Worm (Caenorhabditis elegans): ENCODE results near the gene nac-1.

Gene nac-1

DNA sequence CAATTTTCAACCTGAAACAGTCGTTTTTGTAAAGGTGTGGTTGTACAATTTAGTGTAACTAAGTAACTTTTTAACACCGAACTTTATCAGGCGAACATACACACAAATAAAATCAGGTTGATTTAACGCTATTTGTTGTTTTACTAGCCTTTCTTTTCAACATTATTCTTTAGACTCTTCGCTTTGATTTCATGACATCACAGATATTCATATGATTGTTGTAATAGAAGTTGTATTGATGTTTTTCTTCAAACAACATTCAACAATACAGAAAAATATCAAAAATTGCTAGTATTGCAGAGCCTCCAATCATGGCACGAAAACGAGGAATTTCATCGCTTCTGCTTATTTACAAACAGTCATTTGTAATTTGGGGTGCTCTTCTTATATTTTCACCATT, at the start of gene nac-1:
Gene nac-1 (plus strand): TSS at position 301 of the 400 bp plus-strand sequence.
- TF ChIP-seq ceh-19 (GFP tag; optimal IDR thresholded peaks at IDR 0.05): no peak
- no peak for TF ChIP-seq eyg-1 (tag; optimal IDR thresholded peaks at IDR 0.05)
- TF ChIP-seq ama-1 (optimal IDR thresholded peaks at IDR 0.05): no peak
- TF ChIP-seq ceh-2 (tag; optimal IDR thresholded peaks at IDR 0.05): no peak
- TF ChIP-seq C08G9.2 (tag; optimal IDR thresholded peaks at IDR 0.05): no peak

DNA sequence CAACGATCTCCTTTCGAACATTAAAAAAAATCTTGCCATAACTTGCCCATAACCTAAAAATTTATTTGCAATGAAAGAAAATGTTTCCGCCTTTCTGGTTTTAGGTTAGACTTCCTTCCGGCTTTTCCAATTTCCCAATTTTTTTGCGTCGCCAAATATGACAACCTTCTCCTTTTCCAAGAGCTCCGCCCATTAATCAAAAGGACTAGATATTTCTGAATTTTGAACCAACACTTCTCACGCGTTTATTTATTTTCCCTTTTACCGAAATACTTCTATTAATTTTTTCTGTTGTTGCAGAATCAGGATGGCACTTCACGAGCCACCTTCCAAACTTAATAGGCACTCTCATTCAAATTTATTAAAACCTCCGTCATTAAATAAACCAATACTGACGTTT, 49.3 kb upstream of the nac-1 start, which contains the start of gene egrh-1:
Gene egrh-1 (plus strand): TSS at position 301 of the 400 bp plus-strand sequence.
- no peak for TF ChIP-seq nhr-232 (tag; optimal IDR thresholded peaks at IDR 0.05)
- TF ChIP-seq ets-4 (tag; optimal IDR thresholded peaks at IDR 0.05): no peak
- TF ChIP-seq pag-3 (tag; optimal IDR thresholded peaks at IDR 0.05; ENCODE audit: borderline replicate concordance): no peak
- no peak for TF ChIP-seq gmeb-2 (tag; optimal IDR thresholded peaks at IDR 0.05)
- TF ChIP-seq odd-2 (tag; optimal IDR thresholded peaks at IDR 0.05): no peak
- no peak for TF ChIP-seq ceh-24 (tag; optimal IDR thresholded peaks at IDR 0.05)
- TF ChIP-seq sox-2 (GFP tag; IDR thresholded peaks at IDR 0.05): no peak
- TF ChIP-seq C38D4.7 (GFP tag; optimal IDR thresholded peaks at IDR 0.05): no peak
- TF ChIP-seq pat-9 (tag; optimal IDR thresholded peaks at IDR 0.05): no peak
- TF ChIP-seq pqm-1 (tag; optimal IDR thresholded peaks at IDR 0.05): no peak
- no peak for TF ChIP-seq ztf-16 (tag; optimal IDR thresholded peaks at IDR 0.05)
- TF ChIP-seq tbx-7 (tag; optimal IDR thresholded peaks at IDR 0.05): no peak
- no peak for TF ChIP-seq nhr-11 (tag; optimal IDR thresholded peaks at IDR 0.05)
- no peak for TF ChIP-seq hlh-30 (tag; optimal IDR thresholded peaks at IDR 0.05; ENCODE audit: insufficient read depth)
- no peak for TF ChIP-seq dmd-4 (tag; optimal IDR thresholded peaks at IDR 0.05; ENCODE audit: borderline replicate concordance)
- TF ChIP-seq sdc-2 (tag; optimal IDR thresholded peaks at IDR 0.05): no peak
- no peak for TF ChIP-seq unc-3 (GFP tag; conservative IDR thresholded peaks at IDR 0.05)
- no peak for TF ChIP-seq unc-3 (tag; optimal IDR thresholded peaks at IDR 0.05)
- no peak for TF ChIP-seq K09A11.1 (tag; optimal IDR thresholded peaks at IDR 0.05; ENCODE audit: insufficient read depth)
- no peak for TF ChIP-seq ceh-22 (tag; optimal IDR thresholded peaks at IDR 0.05)

DNA sequence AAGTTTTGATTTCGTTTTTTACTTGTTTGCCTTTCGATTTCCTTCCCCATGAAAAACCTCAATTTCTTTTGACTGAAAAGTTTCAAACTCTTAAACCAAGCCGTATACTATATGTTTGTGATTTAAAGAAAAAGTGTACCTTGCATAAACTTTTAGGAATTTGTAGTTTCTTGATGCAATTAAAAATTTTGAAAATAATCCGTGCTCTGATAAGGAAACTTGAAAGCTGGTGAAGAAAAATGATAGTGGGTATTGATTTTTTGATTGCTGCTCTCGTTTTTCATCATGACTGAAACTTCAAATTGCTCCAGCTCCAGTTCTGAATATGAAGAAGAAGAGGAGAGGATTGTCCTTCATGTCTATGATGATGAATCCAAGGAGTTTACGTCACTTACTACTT, 45.9 kb upstream of the nac-1 start, which contains the start of gene acd-3:
Gene acd-3 (plus strand): TSS at position 222 of the 400 bp plus-strand sequence.
- no peak for TF ChIP-seq pqm-1 (tag; optimal IDR thresholded peaks at IDR 0.05)
- no peak for TF ChIP-seq C38D4.7 (GFP tag; optimal IDR thresholded peaks at IDR 0.05)
- TF ChIP-seq Y22D7AL.16 (tag; optimal IDR thresholded peaks at IDR 0.05): no peak
- no peak for TF ChIP-seq pha-4 (tag; optimal IDR thresholded peaks at IDR 0.05)
- no peak for TF ChIP-seq ceh-2 (tag; optimal IDR thresholded peaks at IDR 0.05)

DNA sequence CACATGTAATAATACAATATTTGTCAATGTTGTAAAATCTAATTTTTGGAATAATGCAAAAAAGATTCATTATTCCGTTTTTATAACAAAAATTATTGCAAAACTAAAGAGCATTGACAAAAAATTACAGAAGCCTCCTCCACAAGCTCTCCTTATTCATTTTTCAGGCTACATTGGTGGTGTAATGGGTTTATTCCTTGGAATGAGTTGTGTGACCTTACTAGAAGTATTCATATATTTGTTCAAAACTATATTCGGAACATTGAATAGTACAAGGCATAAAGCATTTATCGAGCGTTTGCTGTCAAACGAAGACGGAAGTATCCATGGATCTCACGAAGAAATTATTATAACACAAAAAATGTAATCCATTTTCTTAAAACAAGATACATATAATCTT, 43.0 kb upstream of the nac-1 start:
- TF ChIP-seq eyg-1 (tag; optimal IDR thresholded peaks at IDR 0.05) (no peak), ref-2 (tag; optimal IDR thresholded peaks at IDR 0.05) (no peak), ztf-16 (tag; optimal IDR thresholded peaks at IDR 0.05) (no peak), ama-1 (optimal IDR thresholded peaks at IDR 0.05) (no peak), elt-4 (tag; optimal IDR thresholded peaks at IDR 0.05) (no peak)

DNA sequence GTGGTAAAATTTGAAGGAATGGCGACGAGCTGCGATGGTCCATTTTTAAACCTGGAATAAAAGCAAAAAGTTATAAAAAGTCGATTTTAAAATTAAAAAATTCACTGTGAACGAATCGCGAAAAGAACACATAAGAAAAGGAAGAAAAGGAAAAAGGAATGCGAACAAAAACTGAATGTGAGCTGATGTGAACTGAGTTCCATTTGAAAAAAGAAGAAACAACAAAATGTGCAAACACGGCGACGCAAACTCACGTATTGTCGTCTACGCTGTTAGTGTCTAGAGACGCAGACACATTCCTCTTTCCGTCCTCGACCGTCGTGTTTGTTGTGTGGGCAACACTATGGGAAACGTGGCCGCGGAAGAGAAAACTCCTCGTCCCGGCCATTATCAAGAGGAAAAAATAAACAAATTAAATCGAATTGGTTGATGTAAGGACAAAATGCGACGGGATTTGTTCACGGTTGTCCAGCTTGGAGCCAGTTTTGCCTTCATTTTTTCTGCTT, 41.2 kb upstream of the nac-1 start, which contains the start of the genes C27C12.1 and C27C12.4:
Gene C27C12.1 (minus strand): TSS at position 51 of the 506 bp plus-strand sequence.
Gene C27C12.4 (plus strand): TSS at position 375 of the 506 bp plus-strand sequence.
- TF ChIP-seq pat-9 (tag; optimal IDR thresholded peaks at IDR 0.05) (no peak), pax-1 (tag; optimal IDR thresholded peaks at IDR 0.05) (peak; percentile 62), nhr-11 (tag; optimal IDR thresholded peaks at IDR 0.05) (no peak), che-1 (tag; optimal IDR thresholded peaks at IDR 0.05) (no peak), mec-3 (tag; optimal IDR thresholded peaks at IDR 0.05; ENCODE audit: borderline replicate concordance) (no peak), unc-3 (GFP tag; conservative IDR thresholded peaks at IDR 0.05) (no peak), unc-3 (tag; optimal IDR thresholded peaks at IDR 0.05) (no peak), ceh-24 (tag; optimal IDR thresholded peaks at IDR 0.05) (no peak), gmeb-2 (tag; optimal IDR thresholded peaks at IDR 0.05) (no peak), lim-6 (tag; optimal IDR thresholded peaks at IDR 0.05) (no peak), hlh-30 (tag; optimal IDR thresholded peaks at IDR 0.05; ENCODE audit: insufficient read depth) (peak; percentile 59), unc-55 (GFP tag; optimal IDR thresholded peaks at IDR 0.05) (peak; percentile 53), hlh-13 (GFP tag; optimal IDR thresholded peaks at IDR 0.05) (no peak), tbx-7 (tag; optimal IDR thresholded peaks at IDR 0.05) (peak; percentile 15), K02D7.2 (tag; optimal IDR thresholded peaks at IDR 0.05) (no peak), ceh-31 (tag; optimal IDR thresholded peaks at IDR 0.05) (peak; percentile 89), madf-2 (tag; optimal IDR thresholded peaks at IDR 0.05) (no peak), pag-3 (tag; optimal IDR thresholded peaks at IDR 0.05; ENCODE audit: borderline replicate concordance) (no peak), pqm-1 (tag; optimal IDR thresholded peaks at IDR 0.05) (no peak), ama-1 (optimal IDR thresholded peaks at IDR 0.05) (no peak), ceh-2 (tag; optimal IDR thresholded peaks at IDR 0.05) (peak; percentile 85), nfya-1 (tag; optimal IDR thresholded peaks at IDR 0.05) (peak; percentile 66), dmd-4 (tag; optimal IDR thresholded peaks at IDR 0.05; ENCODE audit: borderline replicate concordance) (no peak), ceh-45 (GFP tag; IDR thresholded peaks at IDR 0.05) (no peak), T23F11.4 (GFP tag; optimal IDR thresholded peaks at IDR 0.05) (no peak), ahr-1 (tag; optimal IDR thresholded peaks at IDR 0.05) (peak; percentile 39), C08G9.2 (tag; optimal IDR thresholded peaks at IDR 0.05) (peak; percentile 75)
